Worm (Caenorhabditis elegans): ENCODE measurements around the gene sptf-2.

sptf-2 gene

ce11 chrII:8634386-8634785 is 9.1 kb downstream of the sptf-2 start, which contains the start of gene cutl-12:
Gene cutl-12 (minus strand): TSS chrII:8634486.
- TF ChIP-seq hnd-1 (tag; optimal IDR thresholded peaks at IDR 0.05) (no peak), ets-7 (tag; optimal IDR thresholded peaks at IDR 0.05) (no peak)

ce11 chrII:8637615-8638014 is 12.4 kb downstream of the sptf-2 start, which contains the start of gene vab-9:
Gene vab-9 (minus strand): TSS chrII:8637715.
- no peak for TF ChIP-seq sea-1 (GFP tag; conservative IDR thresholded peaks at IDR 0.05)
- TF ChIP-seq F13C5.2 (tag; optimal IDR thresholded peaks at IDR 0.05), result no peak
- no peak for TF ChIP-seq hnd-1 (tag; optimal IDR thresholded peaks at IDR 0.05)
- no peak for TF ChIP-seq ets-7 (tag; optimal IDR thresholded peaks at IDR 0.05)
- TF ChIP-seq aly-1 (tag; optimal IDR thresholded peaks at IDR 0.05), result no peak
- TF ChIP-seq flt-1 (GFP tag; IDR thresholded peaks at IDR 0.05), result no peak
- TF ChIP-seq B0310.2 (tag; optimal IDR thresholded peaks at IDR 0.05), result no peak
- TF ChIP-seq hmg-4 (GFP tag; optimal IDR thresholded peaks at IDR 0.05), result no peak

- no peak for TF ChIP-seq F13C5.2 (tag; optimal IDR thresholded peaks at IDR 0.05)
- no peak for TF ChIP-seq ceh-13 (GFP tag; optimal IDR thresholded peaks at IDR 0.05)
- no peak for TF ChIP-seq aly-1 (tag; optimal IDR thresholded peaks at IDR 0.05)
- TF ChIP-seq tbx-11 (GFP tag; IDR thresholded peaks at IDR 0.05), result no peak
- TF ChIP-seq tra-4 (tag; optimal IDR thresholded peaks at IDR 0.05), result no peak
- no peak for TF ChIP-seq ama-1 (optimal IDR thresholded peaks at IDR 0.05)
- TF ChIP-seq tbx-37 (GFP tag; conservative IDR thresholded peaks at IDR 0.05), result no peak
- no peak for TF ChIP-seq B0310.2 (tag; optimal IDR thresholded peaks at IDR 0.05)
- no peak for TF ChIP-seq pes-1 (GFP tag; IDR thresholded peaks at IDR 0.05)
- no peak for TF ChIP-seq hmbx-1 (tag; optimal IDR thresholded peaks at IDR 0.05)
- no peak for TF ChIP-seq sea-1 (GFP tag; conservative IDR thresholded peaks at IDR 0.05)
- no peak for TF ChIP-seq ceh-36 (tag; optimal IDR thresholded peaks at IDR 0.05)
- no peak for TF ChIP-seq hnd-1 (tag; optimal IDR thresholded peaks at IDR 0.05)
- TF ChIP-seq flt-1 (GFP tag; IDR thresholded peaks at IDR 0.05), result no peak
Measured at ce11 chrII:8639553-8639952, 14.3 kb downstream of the sptf-2 start.

- TF ChIP-seq tra-4 (tag; optimal IDR thresholded peaks at IDR 0.05) (no peak), F13C5.2 (tag; optimal IDR thresholded peaks at IDR 0.05) (no peak), tbx-37 (GFP tag; conservative IDR thresholded peaks at IDR 0.05) (no peak), sea-1 (GFP tag; conservative IDR thresholded peaks at IDR 0.05) (no peak), ama-1 (optimal IDR thresholded peaks at IDR 0.05) (no peak), hmg-4 (GFP tag; optimal IDR thresholded peaks at IDR 0.05) (no peak), B0310.2 (tag; optimal IDR thresholded peaks at IDR 0.05) (no peak), aly-1 (tag; optimal IDR thresholded peaks at IDR 0.05) (no peak), hmbx-1 (tag; optimal IDR thresholded peaks at IDR 0.05) (no peak), pes-1 (GFP tag; IDR thresholded peaks at IDR 0.05) (no peak), hnd-1 (tag; optimal IDR thresholded peaks at IDR 0.05) (no peak), ceh-36 (tag; optimal IDR thresholded peaks at IDR 0.05) (no peak), tbx-11 (GFP tag; IDR thresholded peaks at IDR 0.05) (no peak), flt-1 (GFP tag; IDR thresholded peaks at IDR 0.05) (no peak), scrt-1 (GFP tag; IDR thresholded peaks at IDR 0.05) (no peak), ets-7 (tag; optimal IDR thresholded peaks at IDR 0.05) (no peak), ceh-13 (GFP tag; optimal IDR thresholded peaks at IDR 0.05) (no peak)
Measured at ce11 chrII:8640503-8640902, 15.2 kb downstream of the sptf-2 start.

- TF ChIP-seq tbx-37 (GFP tag; conservative IDR thresholded peaks at IDR 0.05) (no peak), tbx-11 (GFP tag; IDR thresholded peaks at IDR 0.05) (no peak), aly-1 (tag; optimal IDR thresholded peaks at IDR 0.05) (no peak), ceh-36 (tag; optimal IDR thresholded peaks at IDR 0.05) (no peak), hmbx-1 (tag; optimal IDR thresholded peaks at IDR 0.05) (no peak), ama-1 (optimal IDR thresholded peaks at IDR 0.05) (no peak)
Measured at ce11 chrII:8641131-8641530, 15.9 kb downstream of the sptf-2 start, which contains the start of gene D2085.7. Gene D2085.7 (plus strand): TSS chrII:8641381.

- TF ChIP-seq sea-1 (GFP tag; conservative IDR thresholded peaks at IDR 0.05) (no peak), ceh-36 (tag; optimal IDR thresholded peaks at IDR 0.05) (no peak), aly-1 (tag; optimal IDR thresholded peaks at IDR 0.05) (no peak), hmbx-1 (tag; optimal IDR thresholded peaks at IDR 0.05) (no peak)
Measured at ce11 chrII:8642376-8642775, 17.1 kb downstream of the sptf-2 start.

ce11 chrII:8643627-8644356 is 18.5 kb downstream of the sptf-2 start:
- no peak for TF ChIP-seq hmg-4 (GFP tag; optimal IDR thresholded peaks at IDR 0.05)
- TF ChIP-seq ets-7 (tag; optimal IDR thresholded peaks at IDR 0.05), result no peak
- TF ChIP-seq flt-1 (GFP tag; IDR thresholded peaks at IDR 0.05), result no peak

- TF ChIP-seq ets-7 (tag; optimal IDR thresholded peaks at IDR 0.05) (no peak), sea-1 (GFP tag; conservative IDR thresholded peaks at IDR 0.05) (no peak), ama-1 (optimal IDR thresholded peaks at IDR 0.05) (no peak), scrt-1 (GFP tag; IDR thresholded peaks at IDR 0.05) (no peak), ceh-13 (GFP tag; optimal IDR thresholded peaks at IDR 0.05) (no peak), pes-1 (GFP tag; IDR thresholded peaks at IDR 0.05) (no peak), ceh-36 (tag; optimal IDR thresholded peaks at IDR 0.05) (no peak), flt-1 (GFP tag; IDR thresholded peaks at IDR 0.05) (no peak), aly-1 (tag; optimal IDR thresholded peaks at IDR 0.05) (no peak), tbx-11 (GFP tag; IDR thresholded peaks at IDR 0.05) (no peak), hnd-1 (tag; optimal IDR thresholded peaks at IDR 0.05) (no peak), hmg-4 (GFP tag; optimal IDR thresholded peaks at IDR 0.05) (no peak), F13C5.2 (tag; optimal IDR thresholded peaks at IDR 0.05) (no peak), tbx-37 (GFP tag; conservative IDR thresholded peaks at IDR 0.05) (no peak), hmbx-1 (tag; optimal IDR thresholded peaks at IDR 0.05) (no peak), tra-4 (tag; optimal IDR thresholded peaks at IDR 0.05) (no peak), B0310.2 (tag; optimal IDR thresholded peaks at IDR 0.05) (no peak)
Measured at ce11 chrII:8646437-8646836, 21.2 kb downstream of the sptf-2 start.

Data from whole organism, early embryonic.